Fruit fly (Drosophila melanogaster) whole organism, prepupa: ENCODE results near the gene CG12091.
A peak's percentile ranks its signal among the peaks of the same experiment; 100 is the strongest.

Experiments used
- Blimp-1 ChIP-seq: fragments of 200-800 bp; sonication (Bioruptor generic); optimal IDR thresholded peaks from 3 replicates; lab custom pipeline; 2017; ENCODE audit warnings: missing biosample characterization, missing genetic modification characterization, mild to moderate bottlenecking, moderate library complexity, missing genetic modification reagents
- CG10631 ChIP-seq: fragments of 200-800 bp; sonication (Bioruptor generic); optimal IDR thresholded peaks from 2 replicates; lab custom pipeline; 2016; ENCODE audit warnings: missing biosample characterization, missing genetic modification characterization
- CG10669 ChIP-seq: fragments of 200-800 bp; sonication (Bioruptor generic); optimal IDR thresholded peaks from 3 replicates; lab custom pipeline; 2018; ENCODE audit warnings: missing biosample characterization, mild to moderate bottlenecking, missing genetic modification characterization, moderate library complexity
- CG11902 ChIP-seq: fragments of 200-800 bp; sonication (Bioruptor generic); optimal IDR thresholded peaks from 3 replicates; lab custom pipeline; 2016; ENCODE audit warnings: missing biosample characterization, missing genetic modification characterization
- CG15336 ChIP-seq: fragments of 200-800 bp; sonication (Bioruptor generic); IDR thresholded peaks from 2 replicates; pipeline ENCODE4 v1.3.6; 2022; ENCODE audit warnings: missing biosample characterization, missing genetic modification characterization
- CG31627 ChIP-seq: fragments of 200-800 bp; sonication (Bioruptor generic); optimal IDR thresholded peaks from 3 replicates; lab custom pipeline; 2016; ENCODE audit warnings: missing biosample characterization, missing genetic modification characterization
- CG34406 ChIP-seq: fragments of 200-800 bp; sonication (Bioruptor generic); optimal IDR thresholded peaks from 3 replicates; lab custom pipeline; 2016; ENCODE audit warnings: missing biosample characterization, missing genetic modification characterization
- CG3919 ChIP-seq: fragments of 200-800 bp; sonication (Bioruptor generic); optimal IDR thresholded peaks from 3 replicates; lab custom pipeline; 2016; ENCODE audit warnings: missing biosample characterization, missing genetic modification characterization
- CG6163 ChIP-seq: fragments of 200-800 bp; sonication (Bioruptor generic); IDR thresholded peaks from 3 replicates; pipeline ENCODE4 v1.3.6; 2022; ENCODE audit warnings: missing biosample characterization, missing genetic modification characterization
- CG6276 ChIP-seq: fragments of 200-800 bp; sonication (Bioruptor generic); optimal IDR thresholded peaks from 2 replicates; lab custom pipeline; 2017; ENCODE audit warnings: missing biosample characterization, mild to moderate bottlenecking, missing genetic modification characterization
- CG6792 ChIP-seq: fragments of 200-800 bp; sonication (Bioruptor generic); optimal IDR thresholded peaks from 3 replicates; lab custom pipeline; 2016; ENCODE audit warnings: missing biosample characterization, missing genetic modification characterization
- CG6808 ChIP-seq: fragments of 200-800 bp; sonication (Bioruptor generic); optimal IDR thresholded peaks from 3 replicates; lab custom pipeline; 2017; ENCODE audit warnings: missing biosample characterization, missing genetic modification characterization, mild to moderate bottlenecking, moderate library complexity, missing genetic modification reagents
- CG6854 ChIP-seq: fragments of 200-800 bp; sonication (Bioruptor generic); optimal IDR thresholded peaks from 2 replicates; lab custom pipeline; 2017; ENCODE audit warnings: missing biosample characterization, mild to moderate bottlenecking, missing genetic modification characterization
- CG7368 ChIP-seq: fragments of 200-800 bp; sonication (Bioruptor generic); optimal IDR thresholded peaks from 3 replicates; lab custom pipeline; 2016; ENCODE audit warnings: missing biosample characterization, missing genetic modification characterization
- CG8119 ChIP-seq: fragments of 200-800 bp; sonication (Bioruptor generic); IDR thresholded peaks from 3 replicates; pipeline ENCODE4 v1.3.6; 2022; ENCODE audit warnings: missing biosample characterization, missing genetic modification characterization
- CG8319 ChIP-seq: fragments of 200-800 bp; sonication (Bioruptor generic); optimal IDR thresholded peaks from 3 replicates; lab custom pipeline; 2016; ENCODE audit warnings: missing biosample characterization, missing genetic modification characterization
- CG8632 ChIP-seq: fragments of 200-800 bp; sonication (Bioruptor generic); optimal IDR thresholded peaks from 3 replicates; lab custom pipeline; 2016; ENCODE audit warnings: missing biosample characterization, missing genetic modification characterization
- CG9139 ChIP-seq: fragments of 200-800 bp; sonication (Bioruptor generic); optimal IDR thresholded peaks from 3 replicates; lab custom pipeline; 2017; ENCODE audit warnings: missing biosample characterization, mild to moderate bottlenecking, missing genetic modification characterization
- Eip75B ChIP-seq: fragments of 200-800 bp; sonication (Bioruptor generic); optimal IDR thresholded peaks from 3 replicates; lab custom pipeline; 2016; ENCODE audit warnings: missing biosample characterization, missing genetic modification characterization
- Eip78C ChIP-seq: fragments of 200-800 bp; sonication (Bioruptor generic); peaks from one replicate; lab custom pipeline; 2016; ENCODE audit warnings: missing biosample characterization, missing genetic modification characterization
- Eip93F ChIP-seq: fragments of 200-800 bp; sonication (Bioruptor generic); optimal IDR thresholded peaks from 2 replicates; lab custom pipeline; 2016; ENCODE audit warnings: missing biosample characterization, mild to moderate bottlenecking, missing genetic modification characterization
- Ets21C ChIP-seq: fragments of 200-800 bp; sonication (Bioruptor generic); optimal IDR thresholded peaks from 3 replicates; lab custom pipeline; 2016; ENCODE audit warnings: missing biosample characterization, missing genetic modification characterization
- Ets96B ChIP-seq: fragments of 200-800 bp; optimal IDR thresholded peaks from 2 replicates; lab custom pipeline; 2019; ENCODE audit warnings: missing biosample characterization, mild to moderate bottlenecking, missing genetic modification characterization, moderate library complexity
- Gug ChIP-seq: fragments of 200-800 bp; sonication (Bioruptor generic); IDR thresholded peaks from 2 replicates; pipeline ENCODE4 v1.3.6; 2022; ENCODE audit warnings: missing biosample characterization, missing genetic modification characterization
- Lpt ChIP-seq: fragments of 200-800 bp; sonication (Bioruptor generic); optimal IDR thresholded peaks from 3 replicates; lab custom pipeline; 2016; ENCODE audit warnings: missing biosample characterization, missing genetic modification characterization
- Smox ChIP-seq: fragments of 200-800 bp; sonication (Bioruptor generic); optimal IDR thresholded peaks from 3 replicates; lab custom pipeline; 2016; ENCODE audit warnings: missing biosample characterization, missing genetic modification characterization
- Sox102F ChIP-seq: fragments of 200-800 bp; sonication (Bioruptor generic); optimal IDR thresholded peaks from 2 replicates; lab custom pipeline; 2016; ENCODE audit warnings: missing biosample characterization, mild to moderate bottlenecking, missing genetic modification characterization
- Sox14 ChIP-seq: fragments of 200-800 bp; sonication (Bioruptor generic); optimal IDR thresholded peaks from 3 replicates; lab custom pipeline; 2016; ENCODE audit warnings: missing biosample characterization, missing genetic modification characterization
- Sox15 ChIP-seq: fragments of 200-800 bp; sonication (Bioruptor generic); optimal IDR thresholded peaks from 3 replicates; lab custom pipeline; 2016; ENCODE audit warnings: missing biosample characterization, missing genetic modification characterization
- acj6 ChIP-seq: fragments of 200-800 bp; sonication (Bioruptor generic); optimal IDR thresholded peaks from 3 replicates; lab custom pipeline; 2016; ENCODE audit warnings: missing biosample characterization, missing genetic modification characterization
- cyc ChIP-seq: fragments of 200-800 bp; sonication (Bioruptor generic); optimal IDR thresholded peaks from 3 replicates; lab custom pipeline; 2016; ENCODE audit warnings: missing biosample characterization, missing genetic modification characterization
- eg ChIP-seq: fragments of 200-800 bp; sonication (Bioruptor generic); IDR thresholded peaks from 3 replicates; pipeline ENCODE4 v1.3.6; 2022; ENCODE audit warnings: missing biosample characterization, missing genetic modification characterization
- fd59A ChIP-seq: fragments of 200-800 bp; sonication (Bioruptor generic); optimal IDR thresholded peaks from 2 replicates; lab custom pipeline; 2017; ENCODE audit warnings: missing biosample characterization, mild to moderate bottlenecking, missing genetic modification characterization, missing genetic modification reagents
- fkh ChIP-seq: fragments of 200-800 bp; sonication (Bioruptor generic); optimal IDR thresholded peaks from 3 replicates; lab custom pipeline; 2017; ENCODE audit warnings: missing biosample characterization, mild to moderate bottlenecking, missing genetic modification characterization, moderate library complexity
- lz ChIP-seq: fragments of 200-800 bp; sonication (Bioruptor generic); optimal IDR thresholded peaks from 3 replicates; lab custom pipeline; 2016; ENCODE audit warnings: missing biosample characterization, missing genetic modification characterization
- net ChIP-seq: fragments of 200-800 bp; sonication (Bioruptor generic); optimal IDR thresholded peaks from 3 replicates; lab custom pipeline; 2016; ENCODE audit warnings: missing biosample characterization, missing genetic modification characterization
- pdm3 ChIP-seq: fragments of 200-800 bp; sonication (Bioruptor generic); optimal IDR thresholded peaks from 3 replicates; lab custom pipeline; 2016; ENCODE audit warnings: missing biosample characterization, missing genetic modification characterization
- salr ChIP-seq, 2 experiments: fragments of 200-800 bp; sonication (Bioruptor generic); optimal IDR thresholded peaks; 3 replicates each; lab custom pipeline; 2016 to 2018; ENCODE audit warnings: missing biosample characterization in 2 of 2, missing genetic modification characterization in 2 of 2, mild to moderate bottlenecking in 1 of 2
- spab ChIP-seq: fragments of 200-800 bp; sonication (Bioruptor generic); optimal IDR thresholded peaks from 2 replicates; lab custom pipeline; 2017; ENCODE audit warnings: missing biosample characterization, mild to moderate bottlenecking, missing genetic modification characterization, missing genetic modification reagents
- ss ChIP-seq, 2 experiments: fragments of 200-800 bp; sonication (Bioruptor generic); optimal IDR thresholded peaks; 2 replicates in 1 of 2; 3 replicates in 1 of 2; lab custom pipeline; 2017 to 2018; ENCODE audit warnings: mild to moderate bottlenecking in 2 of 2, missing biosample characterization in 2 of 2, missing genetic modification characterization in 2 of 2, moderate library complexity in 1 of 2
- svp ChIP-seq: fragments of 200-800 bp; sonication (Bioruptor generic); peaks from one replicate; lab custom pipeline; 2016; ENCODE audit warnings: missing biosample characterization, missing genetic modification characterization
- topi ChIP-seq: fragments of 200-800 bp; sonication (Bioruptor generic); optimal IDR thresholded peaks from 3 replicates; lab custom pipeline; 2016; ENCODE audit warnings: missing biosample characterization, missing genetic modification characterization
- vri ChIP-seq: fragments of 200-800 bp; sonication (Bioruptor generic); optimal IDR thresholded peaks from 3 replicates; lab custom pipeline; 2016; ENCODE audit warnings: missing biosample characterization, mild to moderate bottlenecking, missing genetic modification characterization

CG12091 gene

dm6 chr3L:1571077-1571476, 34.4 kb upstream of the CG12091 start:
- TF ChIP-seq net (GFP tag; lab: Kevin White, UChicago) (no peak), CG6276 (GFP tag; lab: Kevin White, UChicago) (no peak), CG9139 (GFP tag; lab: Kevin White, UChicago) (no peak)

dm6 chr3L:1569966-1570276, 33.3 kb upstream of the CG12091 start:
- TF ChIP-seq ss (GFP tag; optimal IDR thresholded peaks at IDR 0.05; lab: Kevin White, UChicago) (peak in 1 of 2 experiments; percentile 30), svp (peak; percentile 74), Eip78C (no peak), Sox14 (GFP tag; lab: Kevin White, UChicago) (peak; percentile 39), CG7368 (GFP tag; lab: Kevin White, UChicago) (no peak), CG6854 (GFP tag; lab: Kevin White, UChicago) (peak; percentile 57)

- TF ChIP-seq CG10631: no peak
- peak; percentile 28 for TF ChIP-seq Sox102F (GFP tag; lab: Kevin White, UChicago)
- peak; percentile 57 for TF ChIP-seq Eip78C
- TF ChIP-seq svp: peak; percentile 98
- no peak for TF ChIP-seq pdm3 (GFP tag; lab: Kevin White, UChicago)
- no peak for TF ChIP-seq CG6854 (GFP tag; lab: Kevin White, UChicago)
- TF ChIP-seq acj6: no peak
- TF ChIP-seq CG10669: no peak
- no peak for TF ChIP-seq CG9139 (GFP tag; lab: Kevin White, UChicago)
- TF ChIP-seq salr (GFP tag; optimal IDR thresholded peaks at IDR 0.05; lab: Kevin White, UChicago): no peak
- TF ChIP-seq ss (GFP tag; optimal IDR thresholded peaks at IDR 0.05; lab: Kevin White, UChicago): peak in 1 of 2 experiments; percentile 22
- peak; percentile 2; the same call in 1 of the 3 replicates for TF ChIP-seq eg (GFP tag; lab: Robert Waterston, UW)
- TF ChIP-seq Eip75B (GFP tag; lab: Kevin White, UChicago): no peak
- TF ChIP-seq Ets96B (tag; lab: Kevin White, UChicago): no peak
- TF ChIP-seq Gug: no peak
- no peak for TF ChIP-seq CG7368 (GFP tag; lab: Kevin White, UChicago)
- peak; percentile 9 for TF ChIP-seq CG6808 (GFP tag; lab: Kevin White, UChicago)
- TF ChIP-seq Ets21C (GFP tag; lab: Kevin White, UChicago): no peak
- no peak for TF ChIP-seq CG6163
- no peak for TF ChIP-seq fkh (GFP tag; lab: Kevin White, UChicago)
- no peak for TF ChIP-seq Smox (GFP tag; lab: Kevin White, UChicago)
- TF ChIP-seq CG31627: no peak
- no peak for TF ChIP-seq cyc
- TF ChIP-seq CG8119 (GFP tag; lab: Robert Waterston, UW): no peak
- no peak for TF ChIP-seq fd59A (GFP tag; lab: Kevin White, UChicago)
- peak; percentile 15 for TF ChIP-seq CG3919
- no peak for TF ChIP-seq lz (GFP tag; lab: Kevin White, UChicago)
- TF ChIP-seq CG15336 (GFP tag; lab: Robert Waterston, UW): no peak
- TF ChIP-seq CG6276 (GFP tag; lab: Kevin White, UChicago): no peak
- TF ChIP-seq spab: no peak
- no peak for TF ChIP-seq Sox15 (GFP tag; lab: Kevin White, UChicago)
- TF ChIP-seq Eip93F: peak; percentile 10
- no peak for TF ChIP-seq CG34406
- peak; percentile 3 for TF ChIP-seq topi (GFP tag; lab: Kevin White, UChicago)
- TF ChIP-seq Lpt (GFP tag; lab: Kevin White, UChicago): no peak
- no peak for TF ChIP-seq CG8319 (GFP tag; lab: Kevin White, UChicago)
- peak; percentile 66 for TF ChIP-seq vri
- no peak for TF ChIP-seq CG11902 (GFP tag; lab: Kevin White, UChicago)
- no peak for TF ChIP-seq Blimp-1 (GFP tag; lab: Kevin White, UChicago)
- peak; percentile 15 for TF ChIP-seq CG8632 (GFP tag; lab: Kevin White, UChicago)
- no peak for TF ChIP-seq CG6792 (GFP tag; lab: Kevin White, UChicago)
Measured at dm6 chr3L:1569162-1569965, 32.7 kb upstream of the CG12091 start, which contains the start of gene Tmep. TSS of gene Tmep (plus strand) at chr3L:1569181.
